Fruit fly (Drosophila melanogaster) whole organism, embryonic: ENCODE measurements around the gene ssp.
A peak's percentile ranks its signal among the peaks of the same experiment; 100 is the strongest.

Experiments used
- Atf6 ChIP-seq: fragments of 200-800 bp; sonication (Bioruptor generic); IDR thresholded peaks from 2 replicates; pipeline ENCODE4 v1.3.6; 2022; ENCODE audit warnings: missing biosample characterization, missing genetic modification characterization
- Bteb2 ChIP-seq: fragments of 200-800 bp; sonication (Bioruptor generic); optimal IDR thresholded peaks from 2 replicates; lab custom pipeline; 2016; ENCODE audit warnings: missing biosample characterization, missing genetic modification characterization
- CG10267 ChIP-seq: fragments of 200-800 bp; sonication (Bioruptor generic); optimal IDR thresholded peaks from 2 replicates; lab custom pipeline; 2018; ENCODE audit warnings: missing biosample characterization, mild to moderate bottlenecking, missing genetic modification characterization, moderate library complexity
- CG11093 ChIP-seq: fragments of 200-800 bp; sonication (Bioruptor generic); IDR thresholded peaks from 3 replicates; pipeline ENCODE4 v1.3.6; 2022; ENCODE audit warnings: missing biosample characterization, missing genetic modification characterization
- CG11247 ChIP-seq: fragments of 200-800 bp; sonication (Bioruptor generic); IDR thresholded peaks from 2 replicates; pipeline ENCODE4 v1.3.6; 2022; ENCODE audit warnings: missing biosample characterization, missing genetic modification characterization
- CG12769 ChIP-seq: fragments of 200-800 bp; sonication (Bioruptor generic); optimal IDR thresholded peaks from 2 replicates; lab custom pipeline; 2019; ENCODE audit warnings: missing biosample characterization, mild to moderate bottlenecking, missing genetic modification characterization, moderate library complexity
- CG14860 ChIP-seq: fragments of 200-800 bp; sonication (Bioruptor generic); IDR thresholded peaks from 3 replicates; pipeline ENCODE4 v1.3.6; 2022; ENCODE audit warnings: missing biosample characterization, missing genetic modification characterization; ENCODE audit not compliant: partially characterized antibody
- CG17912 ChIP-seq: fragments of 200-800 bp; sonication (Bioruptor generic); optimal IDR thresholded peaks from 2 replicates; lab custom pipeline; 2018; ENCODE audit warnings: missing biosample characterization, mild to moderate bottlenecking, missing genetic modification characterization
- CG2712 ChIP-seq: fragments of 200-800 bp; optimal IDR thresholded peaks from 3 replicates; lab custom pipeline; 2019; ENCODE audit warnings: missing biosample characterization, mild to moderate bottlenecking, missing genetic modification characterization, moderate library complexity
- CG31441 ChIP-seq: fragments of 200-800 bp; sonication (Bioruptor generic); IDR thresholded peaks from 2 replicates; pipeline ENCODE4 v1.3.6; 2022; ENCODE audit warnings: missing biosample characterization, missing genetic modification characterization
- CG5245 ChIP-seq: fragments of 200-800 bp; sonication (Bioruptor generic); optimal IDR thresholded peaks from 3 replicates; lab custom pipeline; 2016; ENCODE audit warnings: missing biosample characterization, missing genetic modification characterization
- CG5953 ChIP-seq: fragments of 200-800 bp; sonication (Bioruptor generic); IDR thresholded peaks from 2 replicates; pipeline ENCODE4 v1.3.6; 2022; ENCODE audit warnings: missing biosample characterization, missing genetic modification characterization
- CG6683 ChIP-seq: fragments of 200-800 bp; sonication (Bioruptor generic); optimal IDR thresholded peaks from 2 replicates; lab custom pipeline; 2017; ENCODE audit warnings: missing biosample characterization, mild to moderate bottlenecking, missing genetic modification characterization, missing genetic modification reagents
- CG7987 ChIP-seq: fragments of 200-800 bp; sonication (Bioruptor generic); optimal IDR thresholded peaks from 2 replicates; lab custom pipeline; 2018; ENCODE audit warnings: missing biosample characterization, mild to moderate bottlenecking, missing genetic modification characterization, moderate library complexity
- CG8290 ChIP-seq, 3 experiments: fragments of 200-800 bp; sonication (Bioruptor generic); optimal IDR thresholded peaks; 2 replicates each; lab custom pipeline; 2016 to 2019; ENCODE audit warnings: missing biosample characterization in 3 of 3, missing genetic modification characterization in 3 of 3, mild to moderate bottlenecking in 2 of 3, moderate library complexity in 1 of 3
- CG8388 ChIP-seq: fragments of 200-800 bp; sonication (Bioruptor generic); optimal IDR thresholded peaks from 2 replicates; lab custom pipeline; 2019; ENCODE audit warnings: missing biosample characterization, mild to moderate bottlenecking, missing genetic modification characterization, moderate library complexity
- CG9932 ChIP-seq: fragments of 200-800 bp; sonication (Bioruptor generic); IDR thresholded peaks from 2 replicates; pipeline ENCODE4 v1.3.6; 2022; ENCODE audit warnings: missing biosample characterization, missing genetic modification characterization
- CoRest ChIP-seq: fragments of 200-800 bp; sonication (Bioruptor generic); optimal IDR thresholded peaks from 3 replicates; lab custom pipeline; 2018; ENCODE audit warnings: missing biosample characterization, mild to moderate bottlenecking, missing genetic modification characterization, moderate library complexity
- E2f2 ChIP-seq: fragments of 200-800 bp; sonication (Bioruptor generic); IDR thresholded peaks from 2 replicates; pipeline ENCODE4 v1.3.6; 2022; ENCODE audit warnings: missing biosample characterization, missing genetic modification characterization
- Elba2 ChIP-seq: fragments of 200-800 bp; sonication (Bioruptor generic); optimal IDR thresholded peaks from 3 replicates; lab custom pipeline; 2016; ENCODE audit warnings: missing biosample characterization, missing genetic modification characterization
- Ets65A ChIP-seq: fragments of 200-800 bp; sonication (Bioruptor generic); peaks from one replicate; lab custom pipeline; 2016; ENCODE audit warnings: missing biosample characterization, missing genetic modification characterization
- Ets97D ChIP-seq: fragments of 200-800 bp; sonication (Bioruptor generic); optimal IDR thresholded peaks from 3 replicates; lab custom pipeline; 2016; ENCODE audit warnings: missing biosample characterization, missing genetic modification characterization
- Fer1 ChIP-seq: fragments of 200-800 bp; sonication (Bioruptor generic); optimal IDR thresholded peaks from 2 replicates; lab custom pipeline; 2017; ENCODE audit warnings: missing biosample characterization, mild to moderate bottlenecking, missing genetic modification characterization
- HmgD ChIP-seq: fragments of 200-800 bp; sonication (Bioruptor generic); optimal IDR thresholded peaks from 3 replicates; lab custom pipeline; 2016; ENCODE audit warnings: missing biosample characterization, missing genetic modification characterization
- MESR4 ChIP-seq: fragments of 200-800 bp; sonication (Bioruptor generic); optimal IDR thresholded peaks from 2 replicates; lab custom pipeline; 2018; ENCODE audit warnings: missing biosample characterization, mild to moderate bottlenecking, missing genetic modification characterization, moderate library complexity
- NFAT ChIP-seq: fragments of 200-800 bp; sonication (Bioruptor generic); IDR thresholded peaks from 2 replicates; pipeline ENCODE4 v1.3.6; 2022; ENCODE audit warnings: missing biosample characterization, missing genetic modification characterization
- Sin3A ChIP-seq: fragments of >200 bp; optimal IDR thresholded peaks from 2 replicates; lab custom pipeline; 2018
- Xrp1 ChIP-seq: fragments of 200-800 bp; sonication (Bioruptor generic); IDR thresholded peaks from 2 replicates; pipeline ENCODE4 v1.3.6; 2022; ENCODE audit warnings: missing biosample characterization, missing genetic modification characterization
- amos ChIP-seq: fragments of 200-800 bp; sonication (Bioruptor generic); IDR thresholded peaks from 2 replicates; pipeline ENCODE4 v1.3.6; 2022; ENCODE audit warnings: missing biosample characterization, missing genetic modification characterization; ENCODE audit not compliant: partially characterized antibody
- ara ChIP-seq: fragments of 200-800 bp; sonication (Bioruptor generic); IDR thresholded peaks from 2 replicates; pipeline ENCODE4 v1.3.6; 2022; ENCODE audit warnings: missing biosample characterization, missing genetic modification characterization
- ato ChIP-seq: fragments of 200-800 bp; sonication (Bioruptor generic); IDR thresholded peaks from 2 replicates; pipeline ENCODE4 v1.3.6; 2022; ENCODE audit warnings: missing biosample characterization, missing genetic modification characterization; ENCODE audit not compliant: partially characterized antibody
- bbx ChIP-seq: fragments of 200-800 bp; sonication (Bioruptor generic); IDR thresholded peaks from 2 replicates; pipeline ENCODE4 v1.3.6; 2022; ENCODE audit warnings: missing biosample characterization, missing genetic modification characterization; ENCODE audit not compliant: partially characterized antibody
- dpn ChIP-seq, 2 experiments: fragments of 200-800 bp; sonication (Bioruptor generic); optimal IDR thresholded peaks; 3 replicates each; lab custom pipeline; 2016; ENCODE audit warnings: missing biosample characterization in 2 of 2, missing genetic modification characterization in 2 of 2
- exex ChIP-seq: fragments of 200-800 bp; sonication (Bioruptor generic); optimal IDR thresholded peaks from 4 replicates; lab custom pipeline; 2018; ENCODE audit warnings: missing biosample characterization, mild to moderate bottlenecking, missing genetic modification characterization, moderate library complexity
- fd3F ChIP-seq: fragments of 200-800 bp; sonication (Bioruptor generic); optimal IDR thresholded peaks from 2 replicates; lab custom pipeline; 2018; ENCODE audit warnings: missing biosample characterization, mild to moderate bottlenecking, missing genetic modification characterization, moderate library complexity
- ftz-f1 ChIP-seq: fragments of 200-800 bp; sonication (Bioruptor generic); optimal IDR thresholded peaks from 2 replicates; lab custom pipeline; 2016; ENCODE audit warnings: missing biosample characterization, missing genetic modification characterization
- knrl ChIP-seq: fragments of 200-800 bp; sonication (Bioruptor generic); IDR thresholded peaks from 3 replicates; pipeline ENCODE4 v1.3.6; 2022; ENCODE audit warnings: missing biosample characterization, missing genetic modification characterization; ENCODE audit not compliant: partially characterized antibody
- lilli ChIP-seq: fragments of 200-800 bp; sonication (Bioruptor generic); optimal IDR thresholded peaks from 3 replicates; lab custom pipeline; 2016; ENCODE audit warnings: missing biosample characterization, missing genetic modification characterization
- lov ChIP-seq, 2 experiments: fragments of 200-800 bp in 1 of 2; fragments of >200 bp in 1 of 2; sonication (Bioruptor generic) in 1 of 2; IDR thresholded peaks in 1 of 2; optimal IDR thresholded peaks in 1 of 2; 2 replicates in 1 of 2; 3 replicates in 1 of 2; pipeline versions ENCODE4 v1.3.6 to Lab custom; 2017 to 2022; ENCODE audit warnings: missing biosample characterization in 1 of 2, missing genetic modification characterization in 1 of 2
- luna ChIP-seq: fragments of 200-800 bp; sonication (Bioruptor generic); optimal IDR thresholded peaks from 2 replicates; lab custom pipeline; 2016; ENCODE audit warnings: missing biosample characterization, missing genetic modification characterization
- mam ChIP-seq: fragments of 200-800 bp; sonication (Bioruptor generic); optimal IDR thresholded peaks from 3 replicates; lab custom pipeline; 2016; ENCODE audit warnings: missing biosample characterization, missing genetic modification characterization
- mld ChIP-seq: fragments of 200-800 bp; sonication (Bioruptor generic); IDR thresholded peaks from 3 replicates; pipeline ENCODE4 v1.3.6; 2022; ENCODE audit warnings: missing biosample characterization, missing genetic modification characterization; ENCODE audit not compliant: partially characterized antibody
- sens ChIP-seq: fragments of 200-800 bp; sonication (Bioruptor generic); peaks from one replicate; lab custom pipeline; 2016; ENCODE audit warnings: missing biosample characterization, missing genetic modification characterization
- sna ChIP-seq: fragments of 200-800 bp; sonication (Bioruptor generic); IDR thresholded peaks from 2 replicates; pipeline ENCODE4 v1.3.6; 2022; ENCODE audit warnings: missing biosample characterization, missing genetic modification characterization; ENCODE audit not compliant: partially characterized antibody
- tap ChIP-seq: fragments of 200-800 bp; optimal IDR thresholded peaks from 3 replicates; lab custom pipeline; 2019; ENCODE audit warnings: missing biosample characterization, mild to moderate bottlenecking, missing genetic modification characterization, moderate library complexity
- tin ChIP-seq: fragments of 200-800 bp; sonication (Bioruptor generic); optimal IDR thresholded peaks from 3 replicates; lab custom pipeline; 2016; ENCODE audit warnings: missing biosample characterization, missing genetic modification characterization
- tna ChIP-seq: fragments of 200-800 bp; sonication (Bioruptor generic); IDR thresholded peaks from 2 replicates; pipeline ENCODE4 v1.3.6; 2022; ENCODE audit warnings: missing biosample characterization, missing genetic modification characterization; ENCODE audit not compliant: partially characterized antibody
- zfh2 ChIP-seq: fragments of 200-800 bp; sonication (Bioruptor generic); optimal IDR thresholded peaks from 2 replicates; lab custom pipeline; 2016; ENCODE audit warnings: missing biosample characterization, missing genetic modification characterization

ssp gene

DNA sequence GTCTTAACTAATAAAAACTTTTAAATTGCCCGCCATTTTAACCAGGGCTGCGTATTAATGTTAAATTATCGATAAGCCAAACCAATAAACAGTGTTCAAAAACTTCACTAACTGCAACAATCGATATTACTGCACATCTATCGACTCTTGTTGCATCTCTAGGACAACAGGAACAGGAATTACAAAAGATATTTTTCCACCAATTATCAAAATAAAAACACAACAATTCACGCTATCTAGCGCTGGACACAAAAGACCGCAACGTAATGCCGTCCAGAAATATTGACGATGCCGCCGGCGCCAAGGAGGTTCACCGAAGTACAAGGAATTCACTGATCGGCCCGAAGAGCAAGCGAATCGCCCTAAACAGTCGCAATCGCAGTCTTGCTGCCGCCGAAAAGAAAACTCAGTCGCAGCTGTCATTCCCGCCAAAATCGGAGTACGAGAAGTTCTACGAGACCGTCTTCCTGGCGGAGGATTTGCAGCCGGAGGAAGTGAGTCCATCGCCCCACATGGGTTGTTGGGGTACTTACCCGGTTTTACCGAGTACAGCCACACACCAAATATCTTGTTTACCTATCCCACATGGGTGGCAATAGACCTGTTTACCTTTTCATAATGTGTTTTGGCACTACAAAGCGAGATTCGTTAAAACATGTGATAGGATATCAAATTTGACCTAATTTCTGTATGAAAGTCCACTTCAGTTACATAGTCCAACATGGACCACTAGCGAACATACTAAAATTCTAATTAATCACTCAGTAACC lies 1.9 kb upstream of the ssp start, which contains the start of gene vers (continued):
- peak; percentile 47 for TF ChIP-seq mam (GFP tag; lab: Kevin White, UChicago)
- TF ChIP-seq knrl (GFP tag; lab: Robert Waterston, UW): peak; percentile 90
- TF ChIP-seq NFAT (GFP tag; lab: Robert Waterston, UW): 0 out of 2 replicates have a peak, but pooled peaks have one; percentile 26
- TF ChIP-seq lov (optimal IDR thresholded peaks at IDR 0.05; lab: Kevin White, UChicago): no peak
- no peak for TF ChIP-seq lov (GFP tag; IDR thresholded peaks at IDR 0.05; lab: Robert Waterston, UW)
- no peak for TF ChIP-seq luna (GFP tag; lab: Kevin White, UChicago)
- TF ChIP-seq Ets65A: peak; percentile 4
- peak; percentile 98 for TF ChIP-seq CG10267
- no peak for TF ChIP-seq CG5953 (GFP tag; lab: Robert Waterston, UW)
- peak; percentile 23 for TF ChIP-seq CG8388 (GFP tag; lab: Kevin White, UChicago)
- TF ChIP-seq Ets97D (GFP tag; lab: Kevin White, UChicago): peak; percentile 58
- TF ChIP-seq Elba2 (GFP tag; lab: Kevin White, UChicago): peak; percentile 75
- no peak for TF ChIP-seq ftz-f1 (GFP tag; lab: Kevin White, UChicago)
- peak; percentile 83 for TF ChIP-seq tna (GFP tag; lab: Robert Waterston, UW)
- TF ChIP-seq sens (GFP tag; lab: Kevin White, UChicago): peak; percentile 78
- peak; percentile 87 for TF ChIP-seq mld
- TF ChIP-seq Fer1 (GFP tag; lab: Kevin White, UChicago): peak; percentile 32
- peak; percentile 13 for TF ChIP-seq Sin3A
- peak; percentile 88 for TF ChIP-seq sna (GFP tag; lab: Robert Waterston, UW)
- peak; percentile 32; the same call in 1 of the 2 replicates for TF ChIP-seq Xrp1 (GFP tag; lab: Robert Waterston, UW)
- TF ChIP-seq fd3F (GFP tag; lab: Kevin White, UChicago): no peak
- peak; percentile 86 for TF ChIP-seq CG14860 (GFP tag; lab: Robert Waterston, UW)
- TF ChIP-seq bbx: peak; percentile 95
- TF ChIP-seq CG2712: peak; percentile 51
- peak; percentile 96 for TF ChIP-seq amos (GFP tag; lab: Robert Waterston, UW)
- no peak for TF ChIP-seq CG17912 (GFP tag; lab: Kevin White, UChicago)
- peak in 1 of 2 experiments; percentile 30 for TF ChIP-seq dpn (GFP tag; optimal IDR thresholded peaks at IDR 0.05; lab: Kevin White, UChicago)
- TF ChIP-seq exex: no peak
- 0 out of 2 replicates have a peak, but pooled peaks have one; percentile 36 for TF ChIP-seq CG11247 (GFP tag; lab: Robert Waterston, UW)
- no peak for TF ChIP-seq CG12769 (tag; lab: Kevin White, UChicago)
- TF ChIP-seq ato (GFP tag; lab: Robert Waterston, UW): peak; percentile 95
- TF ChIP-seq CoRest (tag; lab: Kevin White, UChicago): peak; percentile 14
- TF ChIP-seq CG9932: peak; percentile 74
- peak; percentile 23 for TF ChIP-seq tin (GFP tag; lab: Kevin White, UChicago)
- TF ChIP-seq CG6683 (GFP tag; lab: Kevin White, UChicago): no peak
- peak; percentile 33 for TF ChIP-seq zfh2 (GFP tag; lab: Kevin White, UChicago)
- TF ChIP-seq CG31441: no peak
- no peak for TF ChIP-seq CG5245 (GFP tag; lab: Kevin White, UChicago)
- TF ChIP-seq ara: 0 out of 2 replicates have a peak, but pooled peaks have one; percentile 10
- TF ChIP-seq CG11093 (GFP tag; lab: Robert Waterston, UW): peak; percentile 17; the same call in 1 of the 3 replicates
- TF ChIP-seq tap: no peak
- TF ChIP-seq Bteb2 (GFP tag; lab: Kevin White, UChicago): no peak
- TF ChIP-seq MESR4 (GFP tag; lab: Kevin White, UChicago): peak; percentile 67
- TF ChIP-seq HmgD (GFP tag; lab: Kevin White, UChicago): peak; percentile 3
- no peak for TF ChIP-seq CG8290 (GFP tag; optimal IDR thresholded peaks at IDR 0.05; lab: Kevin White, UChicago)
- peak in 1 of 2 experiments; percentile 63 for TF ChIP-seq CG8290 (tag; optimal IDR thresholded peaks at IDR 0.05; lab: Kevin White, UChicago)
- TF ChIP-seq Atf6: peak; percentile 17; the same call in 1 of the 2 replicates
- peak; percentile 98 for TF ChIP-seq E2f2 (GFP tag; lab: Robert Waterston, UW)
- TF ChIP-seq CG7987 (GFP tag; lab: Kevin White, UChicago): no peak
- peak; percentile 45 for TF ChIP-seq lilli
